Fruit fly (Drosophila melanogaster) whole organism, prepupa: ENCODE data around the gene Gfat2.
A peak's percentile ranks its signal among the peaks of the same experiment; 100 is the strongest.

Source experiments
- Blimp-1 ChIP-seq: fragments of 200-800 bp; sonication (Bioruptor generic); optimal IDR thresholded peaks from 3 replicates; lab custom pipeline; 2017; ENCODE audit warnings: missing biosample characterization, missing genetic modification characterization, mild to moderate bottlenecking, moderate library complexity, missing genetic modification reagents
- CG10631 ChIP-seq: fragments of 200-800 bp; sonication (Bioruptor generic); optimal IDR thresholded peaks from 2 replicates; lab custom pipeline; 2016; ENCODE audit warnings: missing biosample characterization, missing genetic modification characterization
- CG10669 ChIP-seq: fragments of 200-800 bp; sonication (Bioruptor generic); optimal IDR thresholded peaks from 3 replicates; lab custom pipeline; 2018; ENCODE audit warnings: missing biosample characterization, mild to moderate bottlenecking, missing genetic modification characterization, moderate library complexity
- CG11762 ChIP-seq: fragments of 200-800 bp; sonication (Bioruptor generic); optimal IDR thresholded peaks from 3 replicates; lab custom pipeline; 2016; ENCODE audit warnings: missing biosample characterization, missing genetic modification characterization; ENCODE audit not compliant: insufficient read depth
- CG15336 ChIP-seq: fragments of 200-800 bp; sonication (Bioruptor generic); IDR thresholded peaks from 2 replicates; pipeline ENCODE4 v1.3.6; 2022; ENCODE audit warnings: missing biosample characterization, missing genetic modification characterization
- CG16779 ChIP-seq: fragments of 200-800 bp; sonication (Bioruptor generic); optimal IDR thresholded peaks from 3 replicates; lab custom pipeline; 2017; ENCODE audit warnings: missing biosample characterization, mild to moderate bottlenecking, missing genetic modification characterization
- CG3032 ChIP-seq: fragments of 200-800 bp; optimal IDR thresholded peaks from 2 replicates; lab custom pipeline; 2019; ENCODE audit warnings: missing biosample characterization, mild to moderate bottlenecking, missing genetic modification characterization, moderate library complexity
- CG32006 ChIP-seq: fragments of 200-800 bp; sonication (Bioruptor generic); optimal IDR thresholded peaks from 3 replicates; lab custom pipeline; 2017; ENCODE audit warnings: missing biosample characterization, mild to moderate bottlenecking, missing genetic modification characterization
- CG34406 ChIP-seq: fragments of 200-800 bp; sonication (Bioruptor generic); optimal IDR thresholded peaks from 3 replicates; lab custom pipeline; 2016; ENCODE audit warnings: missing biosample characterization, missing genetic modification characterization
- CG4318 ChIP-seq: fragments of 200-800 bp; sonication (Bioruptor generic); optimal IDR thresholded peaks from 3 replicates; lab custom pipeline; 2017; ENCODE audit warnings: missing biosample characterization, mild to moderate bottlenecking, missing genetic modification characterization
- CG6163 ChIP-seq: fragments of 200-800 bp; sonication (Bioruptor generic); IDR thresholded peaks from 3 replicates; pipeline ENCODE4 v1.3.6; 2022; ENCODE audit warnings: missing biosample characterization, missing genetic modification characterization
- CG6276 ChIP-seq: fragments of 200-800 bp; sonication (Bioruptor generic); optimal IDR thresholded peaks from 2 replicates; lab custom pipeline; 2017; ENCODE audit warnings: missing biosample characterization, mild to moderate bottlenecking, missing genetic modification characterization
- CG6792 ChIP-seq: fragments of 200-800 bp; sonication (Bioruptor generic); optimal IDR thresholded peaks from 3 replicates; lab custom pipeline; 2016; ENCODE audit warnings: missing biosample characterization, missing genetic modification characterization
- CG6808 ChIP-seq: fragments of 200-800 bp; sonication (Bioruptor generic); optimal IDR thresholded peaks from 3 replicates; lab custom pipeline; 2017; ENCODE audit warnings: missing biosample characterization, missing genetic modification characterization, mild to moderate bottlenecking, moderate library complexity, missing genetic modification reagents
- CG6854 ChIP-seq: fragments of 200-800 bp; sonication (Bioruptor generic); optimal IDR thresholded peaks from 2 replicates; lab custom pipeline; 2017; ENCODE audit warnings: missing biosample characterization, mild to moderate bottlenecking, missing genetic modification characterization
- CG8119 ChIP-seq: fragments of 200-800 bp; sonication (Bioruptor generic); IDR thresholded peaks from 3 replicates; pipeline ENCODE4 v1.3.6; 2022; ENCODE audit warnings: missing biosample characterization, missing genetic modification characterization
- CG8632 ChIP-seq: fragments of 200-800 bp; sonication (Bioruptor generic); optimal IDR thresholded peaks from 3 replicates; lab custom pipeline; 2016; ENCODE audit warnings: missing biosample characterization, missing genetic modification characterization
- Eip75B ChIP-seq: fragments of 200-800 bp; sonication (Bioruptor generic); optimal IDR thresholded peaks from 3 replicates; lab custom pipeline; 2016; ENCODE audit warnings: missing biosample characterization, missing genetic modification characterization
- Eip78C ChIP-seq: fragments of 200-800 bp; sonication (Bioruptor generic); peaks from one replicate; lab custom pipeline; 2016; ENCODE audit warnings: missing biosample characterization, missing genetic modification characterization
- Eip93F ChIP-seq: fragments of 200-800 bp; sonication (Bioruptor generic); optimal IDR thresholded peaks from 2 replicates; lab custom pipeline; 2016; ENCODE audit warnings: missing biosample characterization, mild to moderate bottlenecking, missing genetic modification characterization
- Ets21C ChIP-seq: fragments of 200-800 bp; sonication (Bioruptor generic); optimal IDR thresholded peaks from 3 replicates; lab custom pipeline; 2016; ENCODE audit warnings: missing biosample characterization, missing genetic modification characterization
- Ets96B ChIP-seq: fragments of 200-800 bp; optimal IDR thresholded peaks from 2 replicates; lab custom pipeline; 2019; ENCODE audit warnings: missing biosample characterization, mild to moderate bottlenecking, missing genetic modification characterization, moderate library complexity
- Gug ChIP-seq: fragments of 200-800 bp; sonication (Bioruptor generic); IDR thresholded peaks from 2 replicates; pipeline ENCODE4 v1.3.6; 2022; ENCODE audit warnings: missing biosample characterization, missing genetic modification characterization
- Hr38 ChIP-seq: sonication (Bioruptor generic); optimal IDR thresholded peaks from 2 replicates; lab custom pipeline; 2016; ENCODE audit warnings: missing biosample characterization, missing genetic modification characterization
- Hr39 ChIP-seq: fragments of 200-800 bp; sonication (Bioruptor generic); optimal IDR thresholded peaks from 2 replicates; lab custom pipeline; 2016; ENCODE audit warnings: missing biosample characterization, missing genetic modification characterization
- Hr4 ChIP-seq: fragments of 200-800 bp; sonication (Bioruptor generic); optimal IDR thresholded peaks from 3 replicates; lab custom pipeline; 2016; ENCODE audit warnings: missing biosample characterization, missing genetic modification characterization
- Lpt ChIP-seq: fragments of 200-800 bp; sonication (Bioruptor generic); optimal IDR thresholded peaks from 3 replicates; lab custom pipeline; 2016; ENCODE audit warnings: missing biosample characterization, missing genetic modification characterization
- Met ChIP-seq: fragments of 200-800 bp; sonication (Bioruptor generic); optimal IDR thresholded peaks from 3 replicates; lab custom pipeline; 2016; ENCODE audit warnings: missing biosample characterization, missing genetic modification characterization
- OdsH ChIP-seq: fragments of 200-800 bp; sonication (Bioruptor generic); optimal IDR thresholded peaks from 3 replicates; lab custom pipeline; 2016; ENCODE audit warnings: missing biosample characterization, missing genetic modification characterization
- Sox102F ChIP-seq: fragments of 200-800 bp; sonication (Bioruptor generic); optimal IDR thresholded peaks from 2 replicates; lab custom pipeline; 2016; ENCODE audit warnings: missing biosample characterization, mild to moderate bottlenecking, missing genetic modification characterization
- Sox14 ChIP-seq: fragments of 200-800 bp; sonication (Bioruptor generic); optimal IDR thresholded peaks from 3 replicates; lab custom pipeline; 2016; ENCODE audit warnings: missing biosample characterization, missing genetic modification characterization
- Sox15 ChIP-seq: fragments of 200-800 bp; sonication (Bioruptor generic); optimal IDR thresholded peaks from 3 replicates; lab custom pipeline; 2016; ENCODE audit warnings: missing biosample characterization, missing genetic modification characterization
- achi ChIP-seq: fragments of 200-800 bp; sonication (Bioruptor generic); optimal IDR thresholded peaks from 3 replicates; lab custom pipeline; 2016; ENCODE audit warnings: missing biosample characterization, missing genetic modification characterization
- acj6 ChIP-seq: fragments of 200-800 bp; sonication (Bioruptor generic); optimal IDR thresholded peaks from 3 replicates; lab custom pipeline; 2016; ENCODE audit warnings: missing biosample characterization, missing genetic modification characterization
- cyc ChIP-seq: fragments of 200-800 bp; sonication (Bioruptor generic); optimal IDR thresholded peaks from 3 replicates; lab custom pipeline; 2016; ENCODE audit warnings: missing biosample characterization, missing genetic modification characterization
- dac ChIP-seq: fragments of 200-800 bp; sonication (Bioruptor generic); optimal IDR thresholded peaks from 2 replicates; lab custom pipeline; 2017; ENCODE audit warnings: missing biosample characterization, mild to moderate bottlenecking, missing genetic modification characterization
- eg ChIP-seq: fragments of 200-800 bp; sonication (Bioruptor generic); IDR thresholded peaks from 3 replicates; pipeline ENCODE4 v1.3.6; 2022; ENCODE audit warnings: missing biosample characterization, missing genetic modification characterization
- esn ChIP-seq: fragments of 200-800 bp; sonication (Bioruptor generic); optimal IDR thresholded peaks from 2 replicates; lab custom pipeline; 2016; ENCODE audit warnings: missing biosample characterization, mild to moderate bottlenecking, missing genetic modification characterization, moderate library complexity
- fd85E ChIP-seq: fragments of 200-800 bp; sonication (Bioruptor generic); optimal IDR thresholded peaks from 3 replicates; lab custom pipeline; 2016; ENCODE audit warnings: missing biosample characterization, missing genetic modification characterization
- fkh ChIP-seq: fragments of 200-800 bp; sonication (Bioruptor generic); optimal IDR thresholded peaks from 3 replicates; lab custom pipeline; 2017; ENCODE audit warnings: missing biosample characterization, mild to moderate bottlenecking, missing genetic modification characterization, moderate library complexity
- lz ChIP-seq: fragments of 200-800 bp; sonication (Bioruptor generic); optimal IDR thresholded peaks from 3 replicates; lab custom pipeline; 2016; ENCODE audit warnings: missing biosample characterization, missing genetic modification characterization
- net ChIP-seq: fragments of 200-800 bp; sonication (Bioruptor generic); optimal IDR thresholded peaks from 3 replicates; lab custom pipeline; 2016; ENCODE audit warnings: missing biosample characterization, missing genetic modification characterization
- spab ChIP-seq: fragments of 200-800 bp; sonication (Bioruptor generic); optimal IDR thresholded peaks from 2 replicates; lab custom pipeline; 2017; ENCODE audit warnings: missing biosample characterization, mild to moderate bottlenecking, missing genetic modification characterization, missing genetic modification reagents
- svp ChIP-seq: fragments of 200-800 bp; sonication (Bioruptor generic); peaks from one replicate; lab custom pipeline; 2016; ENCODE audit warnings: missing biosample characterization, missing genetic modification characterization
- topi ChIP-seq: fragments of 200-800 bp; sonication (Bioruptor generic); optimal IDR thresholded peaks from 3 replicates; lab custom pipeline; 2016; ENCODE audit warnings: missing biosample characterization, missing genetic modification characterization
- vri ChIP-seq: fragments of 200-800 bp; sonication (Bioruptor generic); optimal IDR thresholded peaks from 3 replicates; lab custom pipeline; 2016; ENCODE audit warnings: missing biosample characterization, mild to moderate bottlenecking, missing genetic modification characterization

Gene Gfat2

dm6 chr3R:28330266-28331125, 9.1 kb downstream of the Gfat2 start (continued):
- TF ChIP-seq CG34406 (GFP tag; lab: Kevin White, UChicago) (no peak), fd85E (GFP tag; lab: Kevin White, UChicago) (no peak), Lpt (GFP tag; lab: Kevin White, UChicago) (no peak), Gug (no peak), OdsH (GFP tag; lab: Kevin White, UChicago) (peak; percentile 21), Eip75B (GFP tag; lab: Kevin White, UChicago) (peak; percentile 10), CG15336 (no peak; the same call in 1 of the 2 replicates), CG10631 (GFP tag; lab: Kevin White, UChicago) (no peak), dac (GFP tag; lab: Kevin White, UChicago) (no peak), Hr39 (GFP tag; lab: Kevin White, UChicago) (no peak), lz (peak; percentile 8), CG6163 (GFP tag; lab: Robert Waterston, UW) (peak; percentile 56; the same call in 2 of the 3 replicates), Ets21C (GFP tag; lab: Kevin White, UChicago) (no peak), CG16779 (tag; lab: Kevin White, UChicago) (no peak), CG4318 (GFP tag; lab: Kevin White, UChicago) (no peak), spab (GFP tag; lab: Kevin White, UChicago) (no peak)
- TF ChIP-seq, all 60 proteins: peak for 24

DNA sequence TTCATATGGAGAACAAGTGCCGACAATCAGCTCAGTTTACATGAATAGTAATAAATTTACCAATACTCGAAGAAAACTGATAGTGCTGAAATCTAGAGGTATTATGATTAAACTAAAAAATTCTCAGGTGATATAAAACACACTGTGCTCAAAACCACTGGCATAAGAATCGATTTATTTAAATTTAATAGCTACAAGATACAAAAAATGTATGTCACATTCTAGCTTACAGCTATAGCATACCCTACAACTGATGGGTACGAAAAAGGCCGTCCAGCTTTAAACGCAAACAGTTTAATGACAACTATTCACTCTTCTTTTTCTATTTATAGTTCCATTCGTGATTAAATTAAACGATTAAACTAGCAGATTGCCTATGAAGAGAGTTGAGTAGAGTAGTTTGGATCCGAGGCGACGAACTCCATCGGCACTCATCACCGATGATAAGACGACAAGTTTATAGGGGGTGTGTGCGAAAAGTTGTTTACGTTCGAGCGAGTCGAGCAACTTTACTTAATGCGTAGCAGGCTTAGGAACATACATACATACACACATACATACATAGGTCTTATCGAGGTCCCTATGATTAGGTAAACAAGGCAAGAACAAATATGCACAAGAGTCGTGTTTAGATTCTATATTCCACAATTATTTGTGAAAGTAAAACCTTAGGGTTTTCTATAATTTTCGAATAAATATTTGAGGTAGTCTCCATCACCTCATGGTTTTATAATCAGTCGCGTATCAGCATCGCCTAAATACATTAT, 10.6 kb downstream of the Gfat2 start:
- no peak for TF ChIP-seq Hr38 (GFP tag; lab: Kevin White, UChicago)
- TF ChIP-seq topi (GFP tag; lab: Kevin White, UChicago), result peak; percentile 44
- TF ChIP-seq vri (GFP tag; lab: Kevin White, UChicago), result no peak
- peak; percentile 79 for TF ChIP-seq CG3032 (tag; lab: Kevin White, UChicago)
- peak; percentile 30 for TF ChIP-seq CG34406 (GFP tag; lab: Kevin White, UChicago)
- TF ChIP-seq Ets96B (tag; lab: Kevin White, UChicago), result peak; percentile 84
- TF ChIP-seq OdsH (GFP tag; lab: Kevin White, UChicago), result peak; percentile 76
- TF ChIP-seq CG6792 (GFP tag; lab: Kevin White, UChicago), result peak; percentile 17
- peak; percentile 88 for TF ChIP-seq Eip78C (GFP tag; lab: Kevin White, UChicago)
- TF ChIP-seq CG6276 (GFP tag; lab: Kevin White, UChicago), result peak; percentile 76
- TF ChIP-seq achi (GFP tag; lab: Kevin White, UChicago), result peak; percentile 71
- TF ChIP-seq fkh (GFP tag; lab: Kevin White, UChicago), result peak; percentile 95
- TF ChIP-seq CG32006 (GFP tag; lab: Kevin White, UChicago), result peak; percentile 91
- peak; percentile 82 for TF ChIP-seq CG8119 (GFP tag; lab: Robert Waterston, UW)
- TF ChIP-seq Blimp-1 (GFP tag; lab: Kevin White, UChicago), result no peak
- TF ChIP-seq Hr4 (GFP tag; lab: Kevin White, UChicago), result peak; percentile 87
- peak; percentile 70 for TF ChIP-seq CG10631 (GFP tag; lab: Kevin White, UChicago)
- no peak for TF ChIP-seq Eip93F (GFP tag; lab: Kevin White, UChicago)
- no peak for TF ChIP-seq cyc
- TF ChIP-seq Sox15, result peak; percentile 30
- peak; percentile 16 for TF ChIP-seq CG8632 (GFP tag; lab: Kevin White, UChicago)
- peak; percentile 71 for TF ChIP-seq Lpt (GFP tag; lab: Kevin White, UChicago)
- no peak for TF ChIP-seq CG6854 (GFP tag; lab: Kevin White, UChicago)
- peak; percentile 20 for TF ChIP-seq esn
- peak; percentile 63 for TF ChIP-seq CG11762 (GFP tag; lab: Kevin White, UChicago)
- TF ChIP-seq CG16779 (tag; lab: Kevin White, UChicago), result no peak
- peak; percentile 80 for TF ChIP-seq Sox14 (GFP tag; lab: Kevin White, UChicago)
- no peak for TF ChIP-seq Sox102F (GFP tag; lab: Kevin White, UChicago)
- peak; percentile 76 for TF ChIP-seq CG6808 (GFP tag; lab: Kevin White, UChicago)
- TF ChIP-seq spab (GFP tag; lab: Kevin White, UChicago), result peak; percentile 57
- peak; percentile 93 for TF ChIP-seq eg (GFP tag; lab: Robert Waterston, UW)
- TF ChIP-seq CG10669 (GFP tag; lab: Kevin White, UChicago), result peak; percentile 79
- TF ChIP-seq Met (GFP tag; lab: Kevin White, UChicago), result no peak
- peak; percentile 26 for TF ChIP-seq lz
- peak; percentile 55 for TF ChIP-seq svp (GFP tag; lab: Kevin White, UChicago)
- peak; percentile 88 for TF ChIP-seq CG6163 (GFP tag; lab: Robert Waterston, UW)
- peak; percentile 83 for TF ChIP-seq acj6 (GFP tag; lab: Kevin White, UChicago)
- TF ChIP-seq net (GFP tag; lab: Kevin White, UChicago), result peak; percentile 79
